Worm (Caenorhabditis elegans) whole organism, L4 larva: Measurements from ENCODE around the gene F40F8.1.

Source experiments
- Y105C5A.15 ChIP-seq: fragments of 200-800 bp; sonication (Bioruptor generic); IDR thresholded peaks from 2 replicates; pipeline ENCODE4 v1.3.6; 2022; ENCODE audit warnings: missing genetic modification characterization, missing compliant biosample characterization
- aha-1 ChIP-seq: fragments of 150-350 bp; peaks from one replicate; lab custom pipeline; 2014; ENCODE audit warnings: missing biosample characterization, missing genetic modification characterization
- attf-4 ChIP-seq: sonication (generic microtip); optimal IDR thresholded peaks from 3 replicates; lab custom pipeline; 2017; ENCODE audit warnings: missing biosample characterization, missing genetic modification characterization
- ceh-20 ChIP-seq: fragments of 200-800 bp; sonication (Bioruptor generic); IDR thresholded peaks from 2 replicates; pipeline ENCODE4 v1.3.6; 2022; ENCODE audit warnings: missing genetic modification reagents, missing genetic modification characterization, missing compliant biosample characterization
- ceh-32 ChIP-seq: sonication (generic microtip); optimal IDR thresholded peaks from 2 replicates; lab custom pipeline; 2016; ENCODE audit warnings: mild to moderate bottlenecking, missing genetic modification characterization, missing compliant biosample characterization; ENCODE audit not compliant: poor library complexity
- ceh-82 ChIP-seq: sonication (generic microtip); optimal IDR thresholded peaks from 2 replicates; lab custom pipeline; 2017; ENCODE audit warnings: missing biosample characterization, missing genetic modification characterization
- cey-2 ChIP-seq: sonication (generic microtip); optimal IDR thresholded peaks from 3 replicates; lab custom pipeline; 2017; ENCODE audit warnings: missing genetic modification characterization, mild to moderate bottlenecking, missing compliant biosample characterization, antibody characterized with exemption, borderline replicate concordance; ENCODE audit not compliant: insufficient read depth
- daf-16 ChIP-seq, 3 experiments: sonication (generic microtip); optimal IDR thresholded peaks; 2 replicates each; lab custom pipeline; 2016 to 2017; ENCODE audit warnings: missing genetic modification characterization in 3 of 3, missing genetic modification reagents in 3 of 3, mild to moderate bottlenecking in 2 of 3, missing compliant biosample characterization in 2 of 3, missing biosample characterization in 1 of 3, moderate library complexity in 1 of 3
- daf-19 ChIP-seq: fragments of 200-800 bp; sonication (Bioruptor generic); conservative IDR thresholded peaks from 2 replicates; pipeline ENCODE4 v1.3.6; 2022; ENCODE audit warnings: missing genetic modification characterization, missing compliant biosample characterization
- dmd-6 ChIP-seq: fragments of 200-800 bp; sonication (Bioruptor generic); IDR thresholded peaks from 2 replicates; pipeline ENCODE4 v1.3.6; 2022; ENCODE audit warnings: missing genetic modification reagents, missing genetic modification characterization, missing compliant biosample characterization
- dmd-8 ChIP-seq: fragments of 200-800 bp; sonication (Bioruptor generic); IDR thresholded peaks from 2 replicates; pipeline ENCODE4 v1.3.6; 2022; ENCODE audit warnings: missing genetic modification characterization, missing compliant biosample characterization
- dve-1 ChIP-seq: sonication (generic microtip); optimal IDR thresholded peaks from 2 replicates; lab custom pipeline; 2017; ENCODE audit warnings: antibody characterized with exemption, mild to moderate bottlenecking, missing genetic modification characterization, missing compliant biosample characterization; ENCODE audit not compliant: insufficient read depth
- egl-27 ChIP-seq: sonication (generic microtip); optimal IDR thresholded peaks from 3 replicates; lab custom pipeline; 2017; ENCODE audit warnings: missing biosample characterization, missing genetic modification reagents, missing genetic modification characterization
- fkh-10 ChIP-seq: fragments of 150-350 bp; optimal IDR thresholded peaks from 2 replicates; lab custom pipeline; 2014; ENCODE audit warnings: missing biosample characterization, missing genetic modification reagents, missing genetic modification characterization
- hif-1 ChIP-seq, 2 experiments: sonication (generic microtip); optimal IDR thresholded peaks; 2 replicates each; lab custom pipeline; 2016 to 2017; ENCODE audit warnings: missing compliant biosample characterization in 2 of 2, missing genetic modification characterization in 2 of 2, missing genetic modification reagents in 2 of 2, missing genotype in 2 of 2, mild to moderate bottlenecking in 1 of 2
- hlh-30 ChIP-seq: sonication (generic microtip); optimal IDR thresholded peaks from 2 replicates; lab custom pipeline; 2017; ENCODE audit warnings: antibody characterized with exemption, mild to moderate bottlenecking, missing genetic modification characterization, missing compliant biosample characterization; ENCODE audit not compliant: insufficient read depth
- hmg-1.1 ChIP-seq: fragments of 200-800 bp; sonication (Bioruptor generic); IDR thresholded peaks from 2 replicates; pipeline ENCODE4 v1.3.6; 2022; ENCODE audit warnings: missing genetic modification reagents, missing genetic modification characterization, missing compliant biosample characterization
- lin-13 ChIP-seq: fragments of 150-350 bp; optimal IDR thresholded peaks from 2 replicates; lab custom pipeline; 2014; ENCODE audit warnings: missing biosample characterization, missing genetic modification reagents, missing genetic modification characterization
- lin-29 ChIP-seq: fragments of 200-800 bp; sonication (Bioruptor generic); IDR thresholded peaks from 2 replicates; pipeline ENCODE4 v1.3.6; 2022; ENCODE audit warnings: missing genetic modification reagents, missing genetic modification characterization, missing compliant biosample characterization
- lin-38 ChIP-seq: fragments of 200-800 bp; sonication (Bioruptor generic); IDR thresholded peaks from 2 replicates; pipeline ENCODE4 v1.3.6; 2022; ENCODE audit warnings: missing genetic modification reagents, missing genetic modification characterization, missing compliant biosample characterization
- lsy-2 ChIP-seq, 2 experiments: fragments of 150-350 bp in 1 of 2; sonication (generic microtip) in 1 of 2; optimal IDR thresholded peaks; 2 replicates each; lab custom pipeline; 2014 to 2017; ENCODE audit warnings: missing biosample characterization in 2 of 2, missing genetic modification characterization in 2 of 2
- mep-1 ChIP-seq: fragments of 150-350 bp; sonication (generic microtip); optimal IDR thresholded peaks from 3 replicates; lab custom pipeline; 2014; ENCODE audit warnings: missing biosample characterization, missing genetic modification characterization
- mxl-2 ChIP-seq: fragments of 200-800 bp; sonication (Bioruptor generic); conservative IDR thresholded peaks from 2 replicates; pipeline ENCODE4 v1.3.6; 2022; ENCODE audit warnings: missing genetic modification reagents, missing genetic modification characterization, missing compliant biosample characterization
- mxl-3 ChIP-seq: fragments of 200-800 bp; sonication (Bioruptor generic); optimal IDR thresholded peaks from 2 replicates; lab custom pipeline; 2018; ENCODE audit warnings: mild to moderate bottlenecking, missing genetic modification characterization, missing compliant biosample characterization
- nhr-10 ChIP-seq: fragments of 150-350 bp; optimal IDR thresholded peaks from 2 replicates; lab custom pipeline; 2014; ENCODE audit warnings: missing biosample characterization, missing genetic modification characterization
- nhr-11 ChIP-seq: fragments of 150-350 bp; optimal IDR thresholded peaks from 2 replicates; lab custom pipeline; 2014; ENCODE audit warnings: missing biosample characterization, missing genetic modification characterization
- nhr-111 ChIP-seq: fragments of 200-800 bp; sonication (Bioruptor generic); optimal IDR thresholded peaks from 2 replicates; lab custom pipeline; 2018; ENCODE audit warnings: mild to moderate bottlenecking, missing genetic modification characterization, missing compliant biosample characterization
- nhr-25 ChIP-seq: sonication (generic microtip); optimal IDR thresholded peaks from 2 replicates; lab custom pipeline; 2017; ENCODE audit warnings: missing genetic modification characterization, mild to moderate bottlenecking, missing compliant biosample characterization, antibody characterized with exemption, moderate library complexity, borderline replicate concordance; ENCODE audit not compliant: insufficient read depth
- nhr-42 ChIP-seq: fragments of 200-800 bp; sonication (Bioruptor generic); IDR thresholded peaks from 2 replicates; pipeline ENCODE4 v1.3.6; 2022; ENCODE audit warnings: missing genetic modification characterization, missing compliant biosample characterization
- nhr-6 ChIP-seq: fragments of 150-350 bp; optimal IDR thresholded peaks from 2 replicates; lab custom pipeline; 2014; ENCODE audit warnings: missing biosample characterization, missing genetic modification characterization
- nhr-76 ChIP-seq: fragments of 150-350 bp; optimal IDR thresholded peaks from 2 replicates; lab custom pipeline; 2014; ENCODE audit warnings: missing biosample characterization, missing genetic modification characterization
- nhr-77 ChIP-seq: fragments of 150-350 bp; optimal IDR thresholded peaks from 2 replicates; lab custom pipeline; 2014; ENCODE audit warnings: missing biosample characterization, missing genetic modification characterization
- pha-4 ChIP-seq, 2 experiments: fragments of 150-350 bp in 1 of 2; fragments of 200-800 bp in 1 of 2; sonication (Bioruptor generic) in 1 of 2; IDR thresholded peaks in 1 of 2; optimal IDR thresholded peaks in 1 of 2; 2 replicates each; pipeline versions ENCODE4 v1.3.6 to Lab custom; 2014 to 2022; ENCODE audit warnings: missing genetic modification characterization in 2 of 2, missing genetic modification reagents in 2 of 2, missing biosample characterization in 1 of 2, missing compliant biosample characterization in 1 of 2
- rbr-2 ChIP-seq: sonication (generic microtip); optimal IDR thresholded peaks from 2 replicates; lab custom pipeline; 2016; ENCODE audit warnings: missing genotype, missing genetic modification characterization, missing compliant biosample characterization
- skn-1 ChIP-seq: fragments of 150-350 bp; optimal IDR thresholded peaks from 2 replicates; lab custom pipeline; 2014; ENCODE audit warnings: missing biosample characterization, missing genetic modification characterization
- unc-130 ChIP-seq: sonication (generic microtip); optimal IDR thresholded peaks from 2 replicates; lab custom pipeline; 2016; ENCODE audit warnings: missing genetic modification reagents, missing genetic modification characterization, missing compliant biosample characterization
- unc-39 ChIP-seq: sonication (generic microtip); optimal IDR thresholded peaks from 2 replicates; lab custom pipeline; 2017; ENCODE audit warnings: missing biosample characterization, missing genetic modification characterization
- unc-62 ChIP-seq, 3 experiments: fragments of 150-350 bp in 1 of 3; sonication (generic microtip); optimal IDR thresholded peaks in 2 of 3; peaks in 1 of 3; 1 replicate in 1 of 3; 2 replicates in 2 of 3; lab custom pipeline; 2014 to 2017; ENCODE audit warnings: missing biosample characterization in 3 of 3, missing genetic modification characterization in 3 of 3, missing genetic modification reagents in 3 of 3, missing genotype in 1 of 3
- zag-1 ChIP-seq: fragments of 150-350 bp; optimal IDR thresholded peaks from 2 replicates; lab custom pipeline; 2014; ENCODE audit warnings: missing biosample characterization, missing genetic modification characterization

F40F8.1 gene

ce11 chrII:11097154-11097887, 30.1 kb upstream of the F40F8.1 start, which contains the start of the genes rpl-36.A and nuo-1 (continued):
- TF ChIP-seq hlh-30 (peak; percentile 76), nhr-111 (GFP tag; lab: Kevin White, UChicago) (no peak), rbr-2 (tag; lab: Kevin White, UChicago) (peak; percentile 57), attf-4 (no peak), ceh-32 (no peak)

ce11 chrII:11099841-11100240, 27.6 kb upstream of the F40F8.1 start, which contains the start of gene C09H10.4:
C09H10.4 (plus strand) TSS chrII:11100141.
- no peak for TF ChIP-seq zag-1 (tag; lab: Kevin White, UChicago)
- peak in 1 of 2 experiments; percentile 36 for TF ChIP-seq unc-62 (GFP tag; optimal IDR thresholded peaks at IDR 0.05 in 1 of 2; lab: Kevin White, UChicago)
- no peak for TF ChIP-seq unc-62 (tag; optimal IDR thresholded peaks at IDR 0.05; lab: Kevin White, UChicago)
- TF ChIP-seq pha-4 (GFP tag; IDR thresholded peaks at IDR 0.05; lab: Robert Waterston, UW) = 0 out of 2 replicates have a peak, but pooled peaks have one; percentile 11
- TF ChIP-seq pha-4 (tag; optimal IDR thresholded peaks at IDR 0.05; lab: Kevin White, UChicago) = no peak

- no peak for TF ChIP-seq nhr-25 (tag; lab: Kevin White, UChicago)
- no peak for TF ChIP-seq nhr-10 (tag; lab: Kevin White, UChicago)
- TF ChIP-seq lin-38 = no peak
- no peak for TF ChIP-seq unc-130 (GFP tag; lab: Kevin White, UChicago)
- TF ChIP-seq unc-62 (GFP tag; optimal IDR thresholded peaks at IDR 0.05 in 1 of 2; lab: Kevin White, UChicago) = peak in 1 of 2 experiments; percentile 95
- TF ChIP-seq unc-62 (tag; optimal IDR thresholded peaks at IDR 0.05; lab: Kevin White, UChicago) = no peak
- no peak for TF ChIP-seq dmd-8 (GFP tag; lab: Robert Waterston, UW)
Observed at ce11 chrII:11101171-11101570, 26.3 kb upstream of the F40F8.1 start.

ce11 chrII:11103052-11103451, 24.4 kb upstream of the F40F8.1 start:
- peak; percentile 83 for TF ChIP-seq aha-1
- TF ChIP-seq lin-13 (GFP tag; lab: Kevin White, UChicago) = peak; percentile 31
- TF ChIP-seq rbr-2 (tag; lab: Kevin White, UChicago) = peak; percentile 56
- TF ChIP-seq lin-29 (GFP tag; lab: Robert Waterston, UW) = no peak
- no peak for TF ChIP-seq daf-19 (GFP tag; lab: Robert Waterston, UW)
- TF ChIP-seq lin-38 = peak; percentile 83
- TF ChIP-seq unc-130 (GFP tag; lab: Kevin White, UChicago) = no peak
- TF ChIP-seq ceh-20 (GFP tag; lab: Robert Waterston, UW) = no peak
- peak; percentile 72 for TF ChIP-seq nhr-77
- TF ChIP-seq nhr-42 = 0 out of 2 replicates have a peak, but pooled peaks have one; percentile 11
- TF ChIP-seq mxl-3 (GFP tag; lab: Kevin White, UChicago) = peak; percentile 52
- TF ChIP-seq dve-1 (tag; lab: Kevin White, UChicago) = peak; percentile 80
- peak in 1 of 2 experiments; percentile 48 for TF ChIP-seq hif-1 (tag; optimal IDR thresholded peaks at IDR 0.05; lab: Kevin White, UChicago)
- no peak for TF ChIP-seq Y105C5A.15 (GFP tag; lab: Robert Waterston, UW)
- TF ChIP-seq fkh-10 (GFP tag; lab: Kevin White, UChicago) = peak; percentile 29
- peak; percentile 32 for TF ChIP-seq nhr-11 (tag; lab: Kevin White, UChicago)
- TF ChIP-seq nhr-6 (tag; lab: Kevin White, UChicago) = peak; percentile 76
- peak; percentile 37; the same call in 1 of the 2 replicates for TF ChIP-seq hmg-1.1 (GFP tag; lab: Robert Waterston, UW)
- no peak for TF ChIP-seq unc-39 (tag; lab: Kevin White, UChicago)
- TF ChIP-seq lsy-2 (tag; optimal IDR thresholded peaks at IDR 0.05; lab: Kevin White, UChicago) = peak in 1 of 2 experiments; percentile 85
- peak; percentile 81 for TF ChIP-seq hlh-30
- TF ChIP-seq dmd-6 (GFP tag; lab: Robert Waterston, UW) = peak; percentile 49; the same call in 1 of the 2 replicates
- TF ChIP-seq pha-4 (GFP tag; IDR thresholded peaks at IDR 0.05; lab: Robert Waterston, UW) = no peak
- TF ChIP-seq pha-4 (tag; optimal IDR thresholded peaks at IDR 0.05; lab: Kevin White, UChicago) = peak; percentile 66
- TF ChIP-seq unc-62 (GFP tag; optimal IDR thresholded peaks at IDR 0.05 in 1 of 2; lab: Kevin White, UChicago) = peak in 1 of 2 experiments; percentile 75
- no peak for TF ChIP-seq unc-62 (tag; optimal IDR thresholded peaks at IDR 0.05; lab: Kevin White, UChicago)
- TF ChIP-seq mep-1 (tag; lab: Kevin White, UChicago) = peak; percentile 59
- TF ChIP-seq ceh-82 = no peak
- TF ChIP-seq cey-2 (tag; lab: Kevin White, UChicago) = no peak
- TF ChIP-seq nhr-76 (tag; lab: Kevin White, UChicago) = no peak
- TF ChIP-seq egl-27 = no peak
- TF ChIP-seq skn-1 (tag; lab: Kevin White, UChicago) = no peak
- TF ChIP-seq mxl-2 (GFP tag; lab: Robert Waterston, UW) = no peak
- no peak for TF ChIP-seq daf-16 (GFP tag; optimal IDR thresholded peaks at IDR 0.05; lab: Kevin White, UChicago)
- peak; percentile 59 for TF ChIP-seq daf-16 (tag; optimal IDR thresholded peaks at IDR 0.05; lab: Kevin White, UChicago)
